Worm (Caenorhabditis elegans): Measurements from ENCODE around the gene R05D3.9.

DNA sequence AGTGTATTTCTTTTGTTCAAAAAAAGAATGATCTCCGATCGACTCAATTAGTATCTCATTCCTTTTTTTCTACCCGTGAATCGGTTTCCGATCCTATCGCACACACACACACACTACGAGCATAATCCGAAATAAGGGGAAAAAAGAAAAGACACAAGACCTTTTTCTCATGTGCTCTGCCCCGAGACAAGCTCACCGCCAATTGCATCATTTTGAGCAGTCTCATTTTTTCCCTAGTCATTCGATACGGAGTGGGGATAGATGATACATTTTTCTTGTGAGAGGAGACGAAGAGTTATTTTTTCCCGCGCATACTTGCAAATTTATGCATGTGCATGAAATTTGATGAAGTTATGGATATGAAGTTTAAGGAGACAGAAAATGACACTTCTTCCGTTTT lies 23.8 kb upstream of the R05D3.9 start:
- no peak for TF ChIP-seq tab-1 (GFP tag; IDR thresholded peaks at IDR 0.05)
- no peak for TF ChIP-seq ref-1 (GFP tag; conservative IDR thresholded peaks at IDR 0.05)
- no peak for TF ChIP-seq med-1 (GFP tag; optimal IDR thresholded peaks at IDR 0.05; ENCODE audit: insufficient read depth)

Measured in whole organism, midembryonic.